Worm (Caenorhabditis elegans): ENCODE data around the gene jip-1.

DNA sequence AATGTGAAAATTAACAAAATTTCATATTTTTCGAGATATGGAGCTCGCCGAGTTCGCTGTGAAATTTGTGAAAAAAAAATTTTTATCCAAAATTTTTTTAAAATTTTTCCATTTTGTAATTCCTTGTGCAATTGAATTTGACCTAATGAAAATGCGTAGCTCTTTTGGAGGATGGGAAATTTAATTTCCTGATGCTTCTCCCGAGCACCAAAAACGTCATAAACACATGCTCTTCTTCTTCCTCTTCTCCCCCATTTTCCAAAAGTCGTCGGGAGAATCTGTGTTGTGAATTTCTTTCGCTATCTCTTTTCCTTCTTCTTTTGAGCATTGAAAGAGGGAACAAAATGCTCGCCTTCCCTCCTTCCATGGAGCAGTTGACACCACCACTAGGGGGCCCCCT lies 14.6 kb downstream of the jip-1 start:
- TF ChIP-seq ZK546.5 (tag; optimal IDR thresholded peaks at IDR 0.05) (no peak), nhr-11 (tag; optimal IDR thresholded peaks at IDR 0.05) (no peak), nhr-77 (tag; optimal IDR thresholded peaks at IDR 0.05) (no peak), ama-1 (optimal IDR thresholded peaks at IDR 0.05) (no peak), nhr-25 (tag; optimal IDR thresholded peaks at IDR 0.05) (no peak), ceh-82 (tag; optimal IDR thresholded peaks at IDR 0.05) (no peak), elt-2 (tag; optimal IDR thresholded peaks at IDR 0.05) (no peak), lin-39 (tag; optimal IDR thresholded peaks at IDR 0.05) (no peak), ceh-28 (tag; optimal IDR thresholded peaks at IDR 0.05) (no peak), egl-27 (tag; optimal IDR thresholded peaks at IDR 0.05) (no peak), nhr-12 (tag; optimal IDR thresholded peaks at IDR 0.05) (no peak), ceh-16 (tag; optimal IDR thresholded peaks at IDR 0.05) (no peak), zag-1 (tag; optimal IDR thresholded peaks at IDR 0.05) (no peak), unc-39 (tag; optimal IDR thresholded peaks at IDR 0.05) (no peak)
